Worm (Caenorhabditis elegans): ENCODE measurements around the gene ZK822.10.
A peak's percentile ranks its signal among the peaks of the same experiment; 100 is the strongest.

DNA sequence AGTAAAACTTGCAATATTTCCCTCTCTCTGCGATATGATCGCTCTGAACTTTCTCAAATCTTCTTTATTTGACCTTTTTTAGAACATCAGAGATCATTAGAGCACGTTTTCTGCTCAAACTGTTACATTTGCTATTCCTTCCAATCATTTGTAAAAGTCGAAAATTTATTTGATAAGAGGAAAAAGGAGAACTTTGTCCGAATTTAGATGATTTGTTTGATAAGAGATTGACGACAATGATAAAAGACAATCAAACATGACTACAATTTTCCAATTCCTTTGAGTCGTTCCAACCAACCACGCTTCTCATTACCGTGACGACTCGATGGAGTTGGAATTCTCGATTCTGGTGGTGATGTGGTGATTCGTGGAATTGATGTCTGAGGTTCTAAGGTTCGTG lies 949 bp downstream of the ZK822.10 start:
- no peak for TF ChIP-seq snpc-4 (tag; optimal IDR thresholded peaks at IDR 0.05)
- TF ChIP-seq skn-1 (tag; optimal IDR thresholded peaks at IDR 0.05): no peak
- TF ChIP-seq nhr-6 (tag; optimal IDR thresholded peaks at IDR 0.05): no peak
- TF ChIP-seq fos-1 (tag; optimal IDR thresholded peaks at IDR 0.05): peak; percentile 60
- TF ChIP-seq ztf-11 (tag; optimal IDR thresholded peaks at IDR 0.05): no peak
- no peak for TF ChIP-seq lin-11 (tag; optimal IDR thresholded peaks at IDR 0.05)
- no peak for TF ChIP-seq ama-1 (optimal IDR thresholded peaks at IDR 0.05)
- no peak for TF ChIP-seq elt-3 (tag; optimal IDR thresholded peaks at IDR 0.05)
- TF ChIP-seq egl-27 (tag; optimal IDR thresholded peaks at IDR 0.05): no peak
- TF ChIP-seq unc-39 (tag; optimal IDR thresholded peaks at IDR 0.05): no peak
